Worm (Caenorhabditis elegans): ENCODE results near the gene npr-1.
A peak's percentile ranks its signal among the peaks of the same experiment; 100 is the strongest.

npr-1 gene

ce11 chrX:4788958-4789357 lies 19.2 kb upstream of the npr-1 start (continued):
- peak; percentile 60; the same call in 1 of the 2 replicates for TF ChIP-seq D1046.2 (GFP tag; IDR thresholded peaks at IDR 0.05)
- TF ChIP-seq mep-1 (tag; optimal IDR thresholded peaks at IDR 0.05), result peak; percentile 58
- TF ChIP-seq spr-1 (tag; optimal IDR thresholded peaks at IDR 0.05), result peak; percentile 25
- TF ChIP-seq ceh-82 (tag; optimal IDR thresholded peaks at IDR 0.05), result no peak
- peak; percentile 51 to 67 for TF ChIP-seq daf-16 (GFP tag; optimal IDR thresholded peaks at IDR 0.05)
- peak; percentile 76 for TF ChIP-seq daf-16 (tag; optimal IDR thresholded peaks at IDR 0.05)
- no peak for TF ChIP-seq zip-11 (GFP tag; IDR thresholded peaks at IDR 0.05)
- no peak for TF ChIP-seq ZK546.5 (tag; optimal IDR thresholded peaks at IDR 0.05)
- no peak for TF ChIP-seq tag-97 (GFP tag; IDR thresholded peaks at IDR 0.05)
- peak; percentile 18 for TF ChIP-seq unc-130 (GFP tag; optimal IDR thresholded peaks at IDR 0.05)
- peak; percentile 54 for TF ChIP-seq aly-2 (tag; optimal IDR thresholded peaks at IDR 0.05)
- TF ChIP-seq nhr-48 (tag; optimal IDR thresholded peaks at IDR 0.05), result peak; percentile 29
- TF ChIP-seq mes-2 (tag; optimal IDR thresholded peaks at IDR 0.05; ENCODE audit: poor library complexity, severe bottlenecking), result peak; percentile 80
- TF ChIP-seq T26A8.4 (GFP tag; IDR thresholded peaks at IDR 0.05), result no peak
- peak; percentile 56; the same call in 1 of the 2 replicates for TF ChIP-seq ZK337.2 (GFP tag; IDR thresholded peaks at IDR 0.05)
- TF ChIP-seq snpc-1.2 (GFP tag; IDR thresholded peaks at IDR 0.05), result peak; percentile 90
- TF ChIP-seq nhr-237 (tag; optimal IDR thresholded peaks at IDR 0.05), result no peak
- TF ChIP-seq ztf-11 (tag; optimal IDR thresholded peaks at IDR 0.05), result no peak
- TF ChIP-seq fos-1 (tag; optimal IDR thresholded peaks at IDR 0.05), result no peak
- TF ChIP-seq mdt-29 (GFP tag; IDR thresholded peaks at IDR 0.05), result peak; percentile 36; the same call in 1 of the 2 replicates
- no peak for TF ChIP-seq nhr-42 (GFP tag; IDR thresholded peaks at IDR 0.05)
- 0 out of 2 replicates have a peak, but pooled peaks have one; percentile 70 for TF ChIP-seq Y105C5A.15 (GFP tag; IDR thresholded peaks at IDR 0.05)
- no peak for TF ChIP-seq zfp-2 (tag; optimal IDR thresholded peaks at IDR 0.05)
- TF ChIP-seq egl-43 (GFP tag; IDR thresholded peaks at IDR 0.05), result peak; percentile 92
- TF ChIP-seq F26F4.8 (GFP tag; conservative IDR thresholded peaks at IDR 0.05), result peak; percentile 92
- TF ChIP-seq dmd-6 (GFP tag; IDR thresholded peaks at IDR 0.05), result peak; percentile 70
- TF ChIP-seq dve-1 (tag; optimal IDR thresholded peaks at IDR 0.05; ENCODE audit: insufficient read depth), result peak; percentile 72
- no peak for TF ChIP-seq set-16 (GFP tag; IDR thresholded peaks at IDR 0.05)
- peak; percentile 49 for TF ChIP-seq lin-1 (GFP tag; IDR thresholded peaks at IDR 0.05)
- peak; percentile 76 to 77; a peak in 2 of 4 replicates for TF ChIP-seq madf-5 (GFP tag; IDR thresholded peaks at IDR 0.05)
- TF ChIP-seq ceh-62 (tag; optimal IDR thresholded peaks at IDR 0.05), result no peak
- no peak for TF ChIP-seq cey-2 (tag; optimal IDR thresholded peaks at IDR 0.05; ENCODE audit: borderline replicate concordance, insufficient read depth)
- no peak for TF ChIP-seq nhr-6 (tag; optimal IDR thresholded peaks at IDR 0.05)
- TF ChIP-seq F49E8.2 (tag; optimal IDR thresholded peaks at IDR 0.05; ENCODE audit: borderline replicate concordance), result peak; percentile 38
- TF ChIP-seq sdz-12 (GFP tag; optimal IDR thresholded peaks at IDR 0.05), result peak; percentile 57
- peak; percentile 61; the same call in 1 of the 2 replicates for TF ChIP-seq mxl-2 (GFP tag; conservative IDR thresholded peaks at IDR 0.05)
- peak; percentile 6 for TF ChIP-seq nhr-11 (tag; optimal IDR thresholded peaks at IDR 0.05)
- peak; percentile 23 for TF ChIP-seq nhr-28 (tag; optimal IDR thresholded peaks at IDR 0.05)
- TF ChIP-seq tra-1 (GFP tag; IDR thresholded peaks at IDR 0.05), result peak; percentile 85
- TF ChIP-seq lim-7 (GFP tag; IDR thresholded peaks at IDR 0.05), result peak; percentile 98
- peak; percentile 76 for TF ChIP-seq lin-38 (GFP tag; IDR thresholded peaks at IDR 0.05)
- TF ChIP-seq nhr-10 (tag; optimal IDR thresholded peaks at IDR 0.05), result no peak
- TF ChIP-seq skn-1 (tag; optimal IDR thresholded peaks at IDR 0.05), result no peak
- TF ChIP-seq ceh-28 (tag; optimal IDR thresholded peaks at IDR 0.05), result no peak
- TF ChIP-seq aha-1 (tag), result peak; percentile 81
- no peak for TF ChIP-seq nhr-111 (GFP tag; optimal IDR thresholded peaks at IDR 0.05)
- peak; percentile 72; the same call in 1 of the 2 replicates for TF ChIP-seq ceh-20 (GFP tag; IDR thresholded peaks at IDR 0.05)
- peak in 1 of 2 experiments; percentile 54 for TF ChIP-seq lsy-2 (tag; optimal IDR thresholded peaks at IDR 0.05)
- TF ChIP-seq daf-8 (GFP tag; IDR thresholded peaks at IDR 0.05), result no peak
- no peak for TF ChIP-seq unc-39 (tag; optimal IDR thresholded peaks at IDR 0.05)
- TF ChIP-seq T20F7.1 (GFP tag; optimal IDR thresholded peaks at IDR 0.05), result peak; percentile 27
- peak; percentile 79; the same call in 1 of the 2 replicates for TF ChIP-seq nhr-41 (GFP tag; IDR thresholded peaks at IDR 0.05)

All from whole organism, L4 larva.